Fruit fly (Drosophila melanogaster): ENCODE results near the gene mei-218.

DNA sequence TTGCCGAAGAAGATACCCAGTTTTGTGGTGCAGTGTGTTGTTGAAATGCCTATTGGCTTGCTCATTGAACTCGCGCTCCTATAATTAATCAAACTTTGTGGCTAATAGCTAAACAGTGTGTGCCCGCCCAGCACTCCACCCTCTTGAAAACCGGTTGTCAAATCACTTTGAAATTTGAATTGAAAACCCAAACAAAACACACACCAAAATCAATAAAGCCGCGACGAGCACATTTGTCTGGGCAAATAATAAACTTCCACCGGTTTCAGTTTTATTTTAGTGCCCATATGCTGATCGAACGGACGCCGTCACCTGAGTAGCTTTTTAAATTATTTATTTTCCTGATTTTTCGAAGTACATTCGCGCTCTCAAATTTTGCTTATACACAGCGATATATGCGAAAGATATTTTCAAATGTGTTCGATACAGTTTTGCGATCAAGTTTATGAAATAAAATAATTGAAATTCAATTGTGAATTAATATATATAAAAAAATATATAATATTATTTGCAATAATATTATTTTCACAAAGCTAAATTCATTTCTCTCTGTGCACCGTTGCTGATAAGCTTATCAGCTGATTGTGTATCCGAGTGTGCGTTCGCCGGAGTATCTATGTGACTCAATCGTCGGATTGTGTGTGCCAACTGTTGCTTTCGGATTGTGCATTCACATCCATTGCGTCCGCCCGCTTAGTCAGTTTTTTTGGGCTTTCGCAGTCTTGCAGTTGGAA lies 12.9 kb downstream of the mei-218 start:
- TF ChIP-seq CG8478 (optimal IDR thresholded peaks at IDR 0.05) (no peak), CTCF (optimal IDR thresholded peaks at IDR 0.05) (no peak)

Data from S2 (cell line).